Fruit fly (Drosophila melanogaster) whole organism, embryonic: ENCODE data around the gene Fie.
A peak's percentile ranks its signal among the peaks of the same experiment; 100 is the strongest.

ENCODE experiments used
- B-H1 ChIP-seq: fragments of 200-800 bp; sonication (Bioruptor generic); IDR thresholded peaks from 3 replicates; pipeline ENCODE4 v1.3.6; 2022; ENCODE audit warnings: missing biosample characterization, missing genetic modification characterization
- CG1024 ChIP-seq: fragments of 200-800 bp; sonication (Bioruptor generic); IDR thresholded peaks from 2 replicates; pipeline ENCODE4 v1.3.6; 2022; ENCODE audit warnings: missing biosample characterization, missing genetic modification characterization
- CG10366 ChIP-seq: fragments of 200-800 bp; sonication (Bioruptor generic); IDR thresholded peaks from 2 replicates; pipeline ENCODE4 v1.3.6; 2022; ENCODE audit warnings: missing biosample characterization, missing genetic modification characterization
- CG10565 ChIP-seq: fragments of 200-800 bp; sonication (Bioruptor generic); optimal IDR thresholded peaks from 3 replicates; lab custom pipeline; 2016; ENCODE audit warnings: missing biosample characterization, mild to moderate bottlenecking, missing genetic modification characterization
- CG11504 ChIP-seq: fragments of 200-800 bp; sonication (Bioruptor generic); optimal IDR thresholded peaks from 3 replicates; lab custom pipeline; 2019; ENCODE audit warnings: missing biosample characterization, mild to moderate bottlenecking, missing genetic modification characterization, moderate library complexity
- CG12155 ChIP-seq: fragments of 200-800 bp; sonication (Bioruptor generic); optimal IDR thresholded peaks from 3 replicates; lab custom pipeline; 2016; ENCODE audit warnings: missing biosample characterization, missing genetic modification characterization
- CG12299 ChIP-seq: fragments of 200-800 bp; sonication (Bioruptor generic); optimal IDR thresholded peaks from 2 replicates; lab custom pipeline; 2018; ENCODE audit warnings: missing biosample characterization, mild to moderate bottlenecking, missing genetic modification characterization
- CG14965 ChIP-seq: fragments of 200-800 bp; sonication (Bioruptor generic); optimal IDR thresholded peaks from 2 replicates; lab custom pipeline; 2016; ENCODE audit warnings: missing biosample characterization, missing genetic modification characterization, borderline replicate concordance
- CG15073 ChIP-seq: fragments of 200-800 bp; sonication (Bioruptor generic); optimal IDR thresholded peaks from 2 replicates; lab custom pipeline; 2016; ENCODE audit warnings: missing biosample characterization, missing genetic modification characterization
- CG1792 ChIP-seq: fragments of 200-800 bp; sonication (Bioruptor generic); optimal IDR thresholded peaks from 2 replicates; lab custom pipeline; 2016; ENCODE audit warnings: missing biosample characterization, missing genetic modification characterization
- CG2202 ChIP-seq: fragments of 200-800 bp; sonication (Bioruptor generic); optimal IDR thresholded peaks from 2 replicates; lab custom pipeline; 2018; ENCODE audit warnings: missing biosample characterization, mild to moderate bottlenecking, missing genetic modification characterization
- CG2889 ChIP-seq: fragments of 200-800 bp; sonication (Bioruptor generic); IDR thresholded peaks from 3 replicates; pipeline ENCODE4 v1.3.6; 2022; ENCODE audit warnings: missing biosample characterization, missing genetic modification characterization
- CG30403 ChIP-seq: fragments of 200-800 bp; sonication (Bioruptor generic); optimal IDR thresholded peaks from 3 replicates; lab custom pipeline; 2016; ENCODE audit warnings: missing biosample characterization, missing genetic modification characterization
- CG4328 ChIP-seq: fragments of 200-800 bp; sonication (Bioruptor generic); optimal IDR thresholded peaks from 3 replicates; lab custom pipeline; 2017; ENCODE audit warnings: missing biosample characterization, missing genetic modification reagents, missing genetic modification characterization
- CG43689 ChIP-seq: fragments of 200-800 bp; sonication (Bioruptor generic); IDR thresholded peaks from 2 replicates; pipeline ENCODE4 v1.3.6; 2022; ENCODE audit warnings: missing biosample characterization, missing genetic modification characterization
- CG4404 ChIP-seq: fragments of 200-800 bp; sonication (Bioruptor generic); IDR thresholded peaks from 2 replicates; pipeline ENCODE4 v1.3.6; 2022; ENCODE audit warnings: missing biosample characterization, missing genetic modification characterization
- CG4730 ChIP-seq: fragments of 200-800 bp; sonication (Bioruptor generic); IDR thresholded peaks from 2 replicates; pipeline ENCODE4 v1.3.6; 2022; ENCODE audit warnings: missing biosample characterization, missing genetic modification characterization
- CG6254 ChIP-seq: fragments of 200-800 bp; sonication (Bioruptor generic); optimal IDR thresholded peaks from 3 replicates; lab custom pipeline; 2017; ENCODE audit warnings: mild to moderate bottlenecking, missing biosample characterization, missing genetic modification reagents, missing genetic modification characterization
- CG7271 ChIP-seq: fragments of 200-800 bp; sonication (Bioruptor generic); optimal IDR thresholded peaks from 2 replicates; lab custom pipeline; 2018; ENCODE audit warnings: missing biosample characterization, mild to moderate bottlenecking, missing genetic modification characterization, moderate library complexity
- CG9727 ChIP-seq: fragments of 200-800 bp; sonication (Bioruptor generic); optimal IDR thresholded peaks from 3 replicates; lab custom pipeline; 2017; ENCODE audit warnings: missing biosample characterization, mild to moderate bottlenecking, missing genetic modification characterization
- CG9932 ChIP-seq: fragments of 200-800 bp; sonication (Bioruptor generic); IDR thresholded peaks from 2 replicates; pipeline ENCODE4 v1.3.6; 2022; ENCODE audit warnings: missing biosample characterization, missing genetic modification characterization
- CkIIα-i1 ChIP-seq: fragments of 200-800 bp; sonication (Bioruptor generic); IDR thresholded peaks from 2 replicates; pipeline ENCODE4 v1.3.6; 2022; ENCODE audit warnings: missing biosample characterization, missing genetic modification characterization
- CoRest ChIP-seq: fragments of 200-800 bp; sonication (Bioruptor generic); optimal IDR thresholded peaks from 3 replicates; lab custom pipeline; 2018; ENCODE audit warnings: missing biosample characterization, mild to moderate bottlenecking, missing genetic modification characterization, moderate library complexity
- Dll ChIP-seq: fragments of 200-800 bp; sonication (Bioruptor generic); IDR thresholded peaks from 4 replicates; pipeline ENCODE4 v1.3.6; 2022; ENCODE audit warnings: missing biosample characterization, missing genetic modification characterization; ENCODE audit not compliant: partially characterized antibody
- E2f1 ChIP-seq: fragments of 200-800 bp; sonication (Bioruptor generic); IDR thresholded peaks from 2 replicates; pipeline ENCODE4 v1.3.6; 2022; ENCODE audit warnings: missing biosample characterization, missing genetic modification characterization
- ERR ChIP-seq: fragments of 200-800 bp; sonication (Bioruptor generic); optimal IDR thresholded peaks from 2 replicates; lab custom pipeline; 2016; ENCODE audit warnings: missing biosample characterization, missing genetic modification characterization
- Fer3 ChIP-seq: fragments of 200-800 bp; sonication (Bioruptor generic); optimal IDR thresholded peaks from 2 replicates; lab custom pipeline; 2018; ENCODE audit warnings: missing biosample characterization, mild to moderate bottlenecking, missing genetic modification characterization, moderate library complexity
- Hr3 ChIP-seq: fragments of 200-800 bp; sonication (Bioruptor generic); optimal IDR thresholded peaks from 3 replicates; lab custom pipeline; 2016; ENCODE audit warnings: missing biosample characterization, missing genetic modification characterization
- Lpt ChIP-seq: fragments of >200 bp; optimal IDR thresholded peaks from 2 replicates; lab custom pipeline; 2018; ENCODE audit warnings: missing biosample characterization, missing genetic modification characterization
- MESR4 ChIP-seq: fragments of 200-800 bp; sonication (Bioruptor generic); optimal IDR thresholded peaks from 2 replicates; lab custom pipeline; 2018; ENCODE audit warnings: missing biosample characterization, mild to moderate bottlenecking, missing genetic modification characterization, moderate library complexity
- NfI ChIP-seq: fragments of 200-800 bp; sonication (Bioruptor generic); optimal IDR thresholded peaks from 3 replicates; lab custom pipeline; 2018; ENCODE audit warnings: missing biosample characterization, mild to moderate bottlenecking, missing genetic modification characterization, moderate library complexity
- PHDP ChIP-seq: fragments of 200-800 bp; sonication (Bioruptor generic); optimal IDR thresholded peaks from 3 replicates; lab custom pipeline; 2018; ENCODE audit warnings: missing biosample characterization, mild to moderate bottlenecking, missing genetic modification characterization, moderate library complexity
- ase ChIP-seq: fragments of 200-800 bp; sonication (Bioruptor generic); IDR thresholded peaks from 3 replicates; pipeline ENCODE4 v1.3.6; 2022; ENCODE audit warnings: missing biosample characterization, missing genetic modification characterization
- ash1 ChIP-seq: fragments of 200-800 bp; sonication (Bioruptor generic); optimal IDR thresholded peaks from 2 replicates; lab custom pipeline; 2018; ENCODE audit warnings: missing biosample characterization, mild to moderate bottlenecking, missing genetic modification characterization
- ato ChIP-seq: fragments of 200-800 bp; sonication (Bioruptor generic); IDR thresholded peaks from 2 replicates; pipeline ENCODE4 v1.3.6; 2022; ENCODE audit warnings: missing biosample characterization, missing genetic modification characterization; ENCODE audit not compliant: partially characterized antibody
- bsh ChIP-seq, 2 experiments: fragments of 200-800 bp; sonication (Bioruptor generic); optimal IDR thresholded peaks; 2 replicates each; lab custom pipeline; 2017 to 2018; ENCODE audit warnings: mild to moderate bottlenecking in 2 of 2, missing biosample characterization in 2 of 2, missing genetic modification characterization in 2 of 2, moderate library complexity in 1 of 2
- crol ChIP-seq: fragments of 200-800 bp; sonication (Bioruptor generic); IDR thresholded peaks from 2 replicates; pipeline ENCODE4 v1.3.6; 2022; ENCODE audit warnings: missing biosample characterization, missing genetic modification characterization
- dysf ChIP-seq: fragments of 200-800 bp; sonication (Bioruptor generic); IDR thresholded peaks from 3 replicates; pipeline ENCODE4 v1.3.6; 2022; ENCODE audit warnings: missing biosample characterization, missing genetic modification characterization
- fd96Cb ChIP-seq: fragments of 200-800 bp; sonication (Bioruptor generic); optimal IDR thresholded peaks from 2 replicates; lab custom pipeline; 2018; ENCODE audit warnings: missing biosample characterization, mild to moderate bottlenecking, missing genetic modification characterization, moderate library complexity
- fu2 ChIP-seq: fragments of 200-800 bp; sonication (Bioruptor generic); optimal IDR thresholded peaks from 2 replicates; lab custom pipeline; 2016; ENCODE audit warnings: missing biosample characterization, missing genetic modification characterization
- ken ChIP-seq: fragments of 200-800 bp; sonication (Bioruptor generic); IDR thresholded peaks from 3 replicates; pipeline ENCODE4 v1.3.6; 2022; ENCODE audit warnings: missing biosample characterization, missing genetic modification characterization
- pnt ChIP-seq: fragments of 200-800 bp; sonication (Bioruptor generic); optimal IDR thresholded peaks from 3 replicates; lab custom pipeline; 2016; ENCODE audit warnings: missing biosample characterization, missing genetic modification characterization
- prd ChIP-seq, 3 experiments: fragments of >200 bp in 2 of 3; fragments of 200-800 bp in 1 of 3; sonication (Bioruptor generic) in 1 of 3; optimal IDR thresholded peaks in 2 of 3; IDR thresholded peaks in 1 of 3; 2 replicates in 2 of 3; 3 replicates in 1 of 3; pipeline versions ENCODE4 v1.3.6 to Lab custom; 2017 to 2022; ENCODE audit warnings: missing biosample characterization in 1 of 3, missing genetic modification characterization in 1 of 3
- ranshi ChIP-seq: fragments of 200-800 bp; sonication (Bioruptor generic); IDR thresholded peaks from 2 replicates; pipeline ENCODE4 v1.3.6; 2022; ENCODE audit warnings: missing biosample characterization, missing genetic modification characterization
- slbo ChIP-seq: fragments of 200-800 bp; sonication (Bioruptor generic); IDR thresholded peaks from 2 replicates; pipeline ENCODE4 v1.3.6; 2022; ENCODE audit warnings: missing biosample characterization, missing genetic modification characterization
- ssp ChIP-seq: fragments of 200-800 bp; sonication (Bioruptor generic); IDR thresholded peaks from 2 replicates; pipeline ENCODE4 v1.3.6; 2022; ENCODE audit warnings: missing biosample characterization, missing genetic modification characterization
- stwl ChIP-seq: fragments of 200-800 bp; sonication (Bioruptor generic); optimal IDR thresholded peaks from 3 replicates; lab custom pipeline; 2018; ENCODE audit warnings: missing biosample characterization, mild to moderate bottlenecking, missing genetic modification characterization, moderate library complexity
- toy ChIP-seq: fragments of 200-800 bp; sonication (Bioruptor generic); IDR thresholded peaks from 2 replicates; pipeline ENCODE4 v1.3.6; 2022; ENCODE audit warnings: missing biosample characterization, missing genetic modification characterization
- vfl ChIP-seq: fragments of 200-800 bp; sonication (Bioruptor generic); optimal IDR thresholded peaks from 2 replicates; lab custom pipeline; 2016; ENCODE audit warnings: missing biosample characterization, missing genetic modification characterization
- vnd ChIP-seq: fragments of 200-800 bp; sonication (Bioruptor generic); IDR thresholded peaks from 3 replicates; pipeline ENCODE4 v1.3.6; 2022; ENCODE audit warnings: missing biosample characterization, missing genetic modification characterization; ENCODE audit not compliant: partially characterized antibody
- zen ChIP-seq: fragments of 200-800 bp; sonication (Bioruptor generic); optimal IDR thresholded peaks from 3 replicates; lab custom pipeline; 2018; ENCODE audit warnings: missing biosample characterization, mild to moderate bottlenecking, missing genetic modification characterization, moderate library complexity

Fie gene

dm6 chr3L:3873094-3873493 lies 19.3 kb upstream of the Fie start (continued):
- no peak for TF ChIP-seq Fer3
- TF ChIP-seq CG1024 = no peak
- no peak for TF ChIP-seq CG10366 (GFP tag; lab: Robert Waterston, UW)
- TF ChIP-seq CkIIα-i1 (GFP tag; lab: Robert Waterston, UW) = no peak
- no peak for TF ChIP-seq CG15073 (GFP tag; lab: Kevin White, UChicago)
- peak; percentile 37 for TF ChIP-seq CG11504 (tag; lab: Kevin White, UChicago)
- no peak for TF ChIP-seq CG6254 (GFP tag; lab: Kevin White, UChicago)
- TF ChIP-seq Dll (GFP tag; lab: Robert Waterston, UW) = no peak
- peak; percentile 58 for TF ChIP-seq PHDP (tag; lab: Kevin White, UChicago)
- TF ChIP-seq slbo (GFP tag; lab: Robert Waterston, UW) = no peak
- TF ChIP-seq ato = no peak
- TF ChIP-seq Hr3 (GFP tag; lab: Kevin White, UChicago) = no peak
- TF ChIP-seq stwl (tag; lab: Kevin White, UChicago) = no peak
- TF ChIP-seq ERR (GFP tag; lab: Kevin White, UChicago) = no peak
- TF ChIP-seq prd (optimal IDR thresholded peaks at IDR 0.05; lab: Kevin White, UChicago) = no peak
- peak; percentile 8; the same call in 1 of the 3 replicates for TF ChIP-seq prd (GFP tag; IDR thresholded peaks at IDR 0.05; lab: Robert Waterston, UW)
- no peak for TF ChIP-seq vfl (GFP tag; lab: Kevin White, UChicago)
- TF ChIP-seq E2f1 = 0 out of 2 replicates have a peak, but pooled peaks have one; percentile 32
- no peak for TF ChIP-seq CG4404
- TF ChIP-seq CG1792 (GFP tag; lab: Kevin White, UChicago) = no peak
- no peak for TF ChIP-seq fu2 (GFP tag; lab: Kevin White, UChicago)
- TF ChIP-seq CG2202 (tag; lab: Kevin White, UChicago) = peak; percentile 42
- no peak for TF ChIP-seq MESR4 (GFP tag; lab: Kevin White, UChicago)
- TF ChIP-seq CG12155 (GFP tag; lab: Kevin White, UChicago) = no peak
- no peak for TF ChIP-seq toy (GFP tag; lab: Robert Waterston, UW)
- no peak for TF ChIP-seq zen (tag; lab: Kevin White, UChicago)
- TF ChIP-seq CG12299 (tag; lab: Kevin White, UChicago) = no peak
- peak; percentile 47 for TF ChIP-seq CG30403 (GFP tag; lab: Kevin White, UChicago)
- peak; percentile 36 for TF ChIP-seq fd96Cb
- no peak for TF ChIP-seq CG4730 (GFP tag; lab: Robert Waterston, UW)
- TF ChIP-seq CG10565 (GFP tag; lab: Kevin White, UChicago) = no peak
- TF ChIP-seq ase (GFP tag; lab: Robert Waterston, UW) = no peak; the same call in 2 of the 3 replicates
- no peak for TF ChIP-seq crol
- no peak for TF ChIP-seq NfI
- TF ChIP-seq Lpt = no peak
- TF ChIP-seq CG7271 (tag; lab: Kevin White, UChicago) = no peak
- TF ChIP-seq CG14965 (GFP tag; lab: Kevin White, UChicago) = no peak
- TF ChIP-seq ken = no peak; the same call in 2 of the 3 replicates
- TF ChIP-seq CG2889 (GFP tag; lab: Robert Waterston, UW) = no peak
- TF ChIP-seq ranshi (GFP tag; lab: Robert Waterston, UW) = no peak
- TF ChIP-seq ssp (GFP tag; lab: Robert Waterston, UW) = no peak
- TF ChIP-seq CG9932 = no peak
- no peak for TF ChIP-seq vnd (GFP tag; lab: Robert Waterston, UW)
- no peak for TF ChIP-seq B-H1 (GFP tag; lab: Robert Waterston, UW)
- TF ChIP-seq bsh (GFP tag; optimal IDR thresholded peaks at IDR 0.05; lab: Kevin White, UChicago) = peak in 1 of 2 experiments; percentile 85
- no peak for TF ChIP-seq CG43689 (GFP tag; lab: Robert Waterston, UW)
- TF ChIP-seq pnt (GFP tag; lab: Kevin White, UChicago) = no peak
- TF ChIP-seq CG9727 = peak; percentile 8
- no peak for TF ChIP-seq dysf
- TF ChIP-seq ash1 (GFP tag; lab: Kevin White, UChicago) = no peak
- no peak for TF ChIP-seq CG4328
- peak; percentile 62 for TF ChIP-seq CoRest (tag; lab: Kevin White, UChicago)
